Worm (Caenorhabditis elegans) whole organism, young adult: Measurements from ENCODE around the gene mec-17.

Experiments
- B0019.2 ChIP-seq: fragments of 200-800 bp; sonication (Bioruptor generic); conservative IDR thresholded peaks from 2 replicates; pipeline ENCODE4 v1.3.6; 2022; ENCODE audit warnings: missing genetic modification reagents, missing genetic modification characterization, missing compliant biosample characterization
- B0261.1 ChIP-seq: sonication (generic microtip); optimal IDR thresholded peaks from 2 replicates; lab custom pipeline; 2016; ENCODE audit warnings: mild to moderate bottlenecking, missing genetic modification characterization, moderate library complexity, missing compliant biosample characterization
- C06A6.2 ChIP-seq: fragments of 200-800 bp; sonication (Bioruptor generic); conservative IDR thresholded peaks from 2 replicates; pipeline ENCODE4 v1.3.6; 2022; ENCODE audit warnings: missing genetic modification characterization, missing compliant biosample characterization
- D2030.7 ChIP-seq: fragments of 200-800 bp; sonication (Bioruptor generic); IDR thresholded peaks from 2 replicates; pipeline ENCODE4 v1.3.6; 2022; ENCODE audit warnings: missing genetic modification reagents, missing genetic modification characterization, missing compliant biosample characterization
- F49E8.2 ChIP-seq: sonication (generic microtip); optimal IDR thresholded peaks from 3 replicates; lab custom pipeline; 2017; ENCODE audit warnings: missing genetic modification characterization, mild to moderate bottlenecking, missing compliant biosample characterization, antibody characterized with exemption, moderate library complexity; ENCODE audit not compliant: insufficient read depth
- F52B5.7 ChIP-seq: sonication (generic microtip); optimal IDR thresholded peaks from 2 replicates; lab custom pipeline; 2016; ENCODE audit warnings: mild to moderate bottlenecking, missing genetic modification characterization, missing compliant biosample characterization
- K11D2.4 ChIP-seq: fragments of 200-800 bp; sonication (Bioruptor generic); IDR thresholded peaks from 2 replicates; pipeline ENCODE4 v1.3.6; 2022; ENCODE audit warnings: missing genetic modification reagents, missing genetic modification characterization, missing compliant biosample characterization
- Y53F4B.3 ChIP-seq: fragments of 200-800 bp; sonication (Bioruptor generic); IDR thresholded peaks from 2 replicates; pipeline ENCODE4 v1.3.6; 2022; ENCODE audit warnings: missing genetic modification reagents, missing genetic modification characterization, missing compliant biosample characterization
- Y53G8AR.9 ChIP-seq: fragments of 200-800 bp; sonication (Bioruptor generic); conservative IDR thresholded peaks from 2 replicates; pipeline ENCODE4 v1.3.6; 2022; ENCODE audit warnings: missing genetic modification reagents, missing genetic modification characterization, missing compliant biosample characterization
- atf-7 ChIP-seq: sonication (generic microtip); optimal IDR thresholded peaks from 2 replicates; lab custom pipeline; 2017; ENCODE audit warnings: mild to moderate bottlenecking, missing genetic modification characterization, missing compliant biosample characterization
- attf-6 ChIP-seq: fragments of 200-800 bp; sonication (Bioruptor generic); IDR thresholded peaks from 2 replicates; pipeline ENCODE4 v1.3.6; 2022; ENCODE audit warnings: missing genetic modification reagents, missing genetic modification characterization, missing compliant biosample characterization
- ceh-91 ChIP-seq: fragments of 200-800 bp; sonication (Bioruptor generic); IDR thresholded peaks from 2 replicates; pipeline ENCODE4 v1.3.6; 2022; ENCODE audit warnings: missing genetic modification reagents, missing genetic modification characterization, missing compliant biosample characterization
- dox-1 ChIP-seq: fragments of 200-800 bp; sonication (Bioruptor generic); IDR thresholded peaks from 2 replicates; pipeline ENCODE4 v1.3.6; 2022; ENCODE audit warnings: missing genetic modification reagents, missing genetic modification characterization, missing compliant biosample characterization
- egrh-3 ChIP-seq: fragments of 200-800 bp; sonication (Bioruptor generic); IDR thresholded peaks from 2 replicates; pipeline ENCODE4 v1.3.6; 2022; ENCODE audit warnings: missing genetic modification reagents, missing genetic modification characterization, missing compliant biosample characterization
- gei-17 ChIP-seq: fragments of 200-800 bp; sonication (Bioruptor generic); optimal IDR thresholded peaks from 2 replicates; lab custom pipeline; 2018; ENCODE audit warnings: mild to moderate bottlenecking, missing genetic modification characterization, missing compliant biosample characterization
- hmg-20 ChIP-seq: fragments of 200-800 bp; sonication (Bioruptor generic); IDR thresholded peaks from 2 replicates; pipeline ENCODE4 v1.3.6; 2022; ENCODE audit warnings: missing genetic modification reagents, missing genetic modification characterization, missing compliant biosample characterization
- let-526 ChIP-seq: fragments of 200-800 bp; sonication (Bioruptor generic); IDR thresholded peaks from 2 replicates; pipeline ENCODE4 v1.3.6; 2022; ENCODE audit warnings: missing genetic modification reagents, missing genetic modification characterization, missing compliant biosample characterization
- let-607 ChIP-seq, 2 experiments: fragments of 200-800 bp in 1 of 2; sonication (Bioruptor generic) in 1 of 2; sonication (generic microtip) in 1 of 2; optimal IDR thresholded peaks; 2 replicates each; lab custom pipeline; 2016 to 2018; ENCODE audit warnings: mild to moderate bottlenecking in 2 of 2, missing compliant biosample characterization in 2 of 2, missing genetic modification characterization in 2 of 2, moderate library complexity in 2 of 2, missing genotype in 1 of 2
- lin-35 ChIP-seq, 3 experiments: fragments of 150-350 bp in 2 of 3; sonication (generic microtip) in 1 of 3; optimal IDR thresholded peaks; 2 replicates each; lab custom pipeline; 2014 to 2018; ENCODE audit warnings: missing biosample characterization in 3 of 3, missing genetic modification characterization in 3 of 3, missing genetic modification reagents in 3 of 3
- lin-40 ChIP-seq: sonication (generic microtip); optimal IDR thresholded peaks from 2 replicates; lab custom pipeline; 2016; ENCODE audit warnings: missing genetic modification characterization, mild to moderate bottlenecking, missing compliant biosample characterization, missing genotype, missing genetic modification reagents
- lsy-27 ChIP-seq: sonication (generic microtip); optimal IDR thresholded peaks from 2 replicates; lab custom pipeline; 2017; ENCODE audit warnings: missing genetic modification characterization, mild to moderate bottlenecking, missing compliant biosample characterization, antibody characterized with exemption, missing genotype, borderline replicate concordance; ENCODE audit not compliant: insufficient read depth
- madf-10 ChIP-seq: sonication (generic microtip); optimal IDR thresholded peaks from 2 replicates; lab custom pipeline; 2016; ENCODE audit warnings: mild to moderate bottlenecking, missing genetic modification characterization, missing compliant biosample characterization
- madf-6 ChIP-seq: fragments of 200-800 bp; sonication (Bioruptor generic); IDR thresholded peaks from 2 replicates; pipeline ENCODE4 v1.3.6; 2022; ENCODE audit warnings: missing genetic modification reagents, missing genetic modification characterization, missing compliant biosample characterization
- nhr-179 ChIP-seq: sonication (generic microtip); optimal IDR thresholded peaks from 2 replicates; lab custom pipeline; 2016; ENCODE audit warnings: mild to moderate bottlenecking, missing genetic modification characterization, missing compliant biosample characterization
- nhr-80 ChIP-seq: sonication (generic microtip); optimal IDR thresholded peaks from 2 replicates; lab custom pipeline; 2016; ENCODE audit warnings: missing genetic modification characterization, missing compliant biosample characterization
- nhr-90 ChIP-seq: sonication (generic microtip); optimal IDR thresholded peaks from 2 replicates; lab custom pipeline; 2016; ENCODE audit warnings: missing genotype, mild to moderate bottlenecking, missing genetic modification characterization, missing compliant biosample characterization
- rpc-1 ChIP-seq, 2 experiments: fragments of 150-350 bp in 1 of 2; sonication (generic microtip) in 1 of 2; optimal IDR thresholded peaks; 2 replicates each; lab custom pipeline; 2014 to 2018; ENCODE audit warnings: missing biosample characterization in 1 of 2, missing genetic modification characterization in 1 of 2, missing genetic modification reagents in 1 of 2, missing genotype in 1 of 2
- snpc-4 ChIP-seq, 5 experiments: fragments of 150-350 bp in 1 of 5; sonication (generic microtip) in 4 of 5; optimal IDR thresholded peaks; 2 replicates each; lab custom pipeline; 2014 to 2018; ENCODE audit warnings: missing genetic modification characterization in 5 of 5, missing biosample characterization in 3 of 5, antibody characterized with exemption in 2 of 5, mild to moderate bottlenecking in 2 of 5, missing compliant biosample characterization in 2 of 5, missing genotype in 2 of 5, moderate library complexity in 2 of 5, missing genetic modification reagents in 1 of 5
- somi-1 ChIP-seq: fragments of 200-800 bp; sonication (Bioruptor generic); optimal IDR thresholded peaks from 2 replicates; lab custom pipeline; 2018; ENCODE audit warnings: mild to moderate bottlenecking, missing genetic modification characterization, missing compliant biosample characterization
- tbp1 ChIP-seq: fragments of 200-800 bp; sonication (Bioruptor generic); optimal IDR thresholded peaks from 2 replicates; lab custom pipeline; 2018; ENCODE audit warnings: mild to moderate bottlenecking, missing genetic modification characterization, missing compliant biosample characterization
- tbx-9 ChIP-seq: sonication (generic microtip); optimal IDR thresholded peaks from 2 replicates; lab custom pipeline; 2016; ENCODE audit warnings: borderline replicate concordance, missing genetic modification characterization, inconsistent platforms, missing compliant biosample characterization
- zfh-2 ChIP-seq: fragments of 200-800 bp; sonication (Bioruptor generic); conservative IDR thresholded peaks from 2 replicates; pipeline ENCODE4 v1.3.6; 2022; ENCODE audit warnings: missing genetic modification reagents, missing genetic modification characterization, missing compliant biosample characterization
- ztf-26 ChIP-seq: sonication (generic microtip); optimal IDR thresholded peaks from 2 replicates; lab custom pipeline; 2017; ENCODE audit warnings: missing genetic modification characterization, missing compliant biosample characterization
- ztf-28 ChIP-seq: fragments of 200-800 bp; sonication (Bioruptor generic); IDR thresholded peaks from 2 replicates; pipeline ENCODE4 v1.3.6; 2022; ENCODE audit warnings: missing genetic modification reagents, missing genetic modification characterization, missing compliant biosample characterization

Gene mec-17

DNA sequence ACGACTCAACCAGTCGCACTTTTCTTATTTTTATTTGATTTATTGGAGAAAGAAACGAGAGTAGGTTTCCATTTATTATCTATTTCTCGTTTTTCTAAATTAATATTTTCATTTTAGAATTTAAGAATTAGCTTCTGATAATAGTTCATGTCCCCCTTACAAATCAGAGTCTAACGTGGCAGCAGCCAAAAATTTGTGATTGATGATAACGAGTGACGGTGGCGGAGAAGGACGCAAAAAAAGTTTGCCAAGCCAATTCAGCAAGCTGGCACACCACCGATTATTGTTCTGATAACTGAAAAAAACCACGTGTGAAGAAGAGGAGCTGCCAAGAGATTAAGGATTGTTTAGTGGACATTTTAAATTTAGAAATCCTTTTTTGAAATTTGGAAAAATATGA lies 43.1 kb upstream of the mec-17 start:
- TF ChIP-seq D2030.7 (GFP tag; lab: Robert Waterston, UW): no peak
- TF ChIP-seq B0261.1: no peak
- TF ChIP-seq F49E8.2 (tag; lab: Kevin White, UChicago): no peak
- no peak for TF ChIP-seq ztf-26 (tag; lab: Kevin White, UChicago)
- peak in 1 of 2 experiments; percentile 19 for TF ChIP-seq let-607 (tag; optimal IDR thresholded peaks at IDR 0.05; lab: Kevin White, UChicago)
- TF ChIP-seq nhr-80: peak; percentile 94
- no peak for TF ChIP-seq C06A6.2
- no peak for TF ChIP-seq lin-35 (GFP tag; optimal IDR thresholded peaks at IDR 0.05; lab: Kevin White, UChicago)
- TF ChIP-seq, all 124 proteins: peak for 2

- TF ChIP-seq atf-7 (tag; lab: Kevin White, UChicago): no peak
- TF ChIP-seq let-526: no peak
- TF ChIP-seq zfh-2 (GFP tag; lab: Robert Waterston, UW): no peak
These were observed 42.4 kb upstream of the mec-17 start, which contains the start of gene nhr-31 for ce11 chrIV:8029413-8029812. nhr-31 (minus strand) TSS chrIV:8029513.

DNA sequence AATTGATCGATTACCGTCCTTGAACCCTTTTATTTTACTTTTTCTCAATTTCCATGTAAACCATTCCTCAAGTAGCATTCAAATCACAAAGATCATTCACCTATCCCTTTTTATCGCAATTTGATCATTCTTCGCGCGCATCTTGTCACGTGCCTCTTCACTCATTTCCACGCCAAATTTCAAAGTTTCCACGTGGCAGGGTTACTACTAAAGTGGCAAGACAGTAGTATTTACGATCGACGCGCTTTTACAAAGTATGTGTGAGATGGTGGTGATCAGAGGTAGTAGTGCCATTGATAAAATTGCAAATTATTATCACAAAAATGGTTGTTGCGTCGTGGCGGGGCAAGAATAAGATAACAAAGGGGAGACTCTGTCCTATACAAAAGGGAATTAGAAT lies 41.4 kb upstream of the mec-17 start:
- TF ChIP-seq K11D2.4 (GFP tag; lab: Robert Waterston, UW) (0 out of 2 replicates have a peak, but pooled peaks have one; percentile 16), gei-17 (GFP tag; lab: Kevin White, UChicago) (no peak), B0019.2 (GFP tag; lab: Robert Waterston, UW) (no peak), tbx-9 (tag; lab: Kevin White, UChicago) (no peak), madf-6 (GFP tag; lab: Robert Waterston, UW) (no peak), ztf-26 (tag; lab: Kevin White, UChicago) (peak; percentile 84), nhr-90 (no peak), somi-1 (GFP tag; lab: Kevin White, UChicago) (peak; percentile 86), lin-40 (tag; lab: Kevin White, UChicago) (peak; percentile 63), nhr-179 (tag; lab: Kevin White, UChicago) (no peak), Y53F4B.3 (GFP tag; lab: Robert Waterston, UW) (no peak), snpc-4 (GFP tag; optimal IDR thresholded peaks at IDR 0.05; lab: Kevin White, UChicago) (no peak), snpc-4 (tag; optimal IDR thresholded peaks at IDR 0.05; lab: Kevin White, UChicago) (no peak), ceh-91 (no peak), nhr-80 (peak; percentile 71), lsy-27 (no peak)

DNA sequence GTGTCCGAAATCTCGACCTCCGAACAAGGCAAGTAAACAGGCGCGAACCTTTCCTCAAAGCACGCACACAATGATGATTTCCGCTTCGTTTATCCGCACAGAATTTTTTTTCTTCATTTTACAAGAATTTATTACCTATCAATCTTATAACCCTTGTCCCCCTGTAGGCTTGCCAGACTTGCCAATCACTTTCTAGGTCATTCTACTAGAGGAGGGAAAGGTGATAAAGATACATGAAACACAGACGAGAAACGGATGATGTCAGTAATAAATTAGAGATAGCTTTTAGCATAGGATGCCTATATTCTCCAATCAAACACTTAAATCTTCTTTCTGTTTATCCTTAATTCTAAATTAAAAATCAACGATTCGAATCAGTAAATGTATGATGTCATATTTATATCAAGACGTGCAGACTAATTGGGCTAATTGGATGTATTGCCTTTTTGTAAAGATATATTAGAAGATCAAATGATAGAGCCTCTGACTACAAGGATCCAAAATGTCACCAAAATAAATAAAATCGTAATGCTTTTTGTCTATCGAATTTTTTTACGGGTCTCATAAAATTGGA lies 40.4 kb upstream of the mec-17 start:
- TF ChIP-seq attf-6 (GFP tag; lab: Robert Waterston, UW): no peak
- TF ChIP-seq Y53G8AR.9 (GFP tag; lab: Robert Waterston, UW): no peak
- TF ChIP-seq dox-1: no peak

- TF ChIP-seq lin-40 (tag; lab: Kevin White, UChicago) (peak; percentile 17), rpc-1 (optimal IDR thresholded peaks at IDR 0.05; lab: Kevin White, UChicago) (no peak), rpc-1 (tag; optimal IDR thresholded peaks at IDR 0.05; lab: Kevin White, UChicago) (no peak), let-607 (tag; optimal IDR thresholded peaks at IDR 0.05; lab: Kevin White, UChicago) (peak; percentile 63 to 89), tbp1 (GFP tag; lab: Kevin White, UChicago) (no peak), Y53F4B.3 (GFP tag; lab: Robert Waterston, UW) (no peak), ztf-28 (GFP tag; lab: Robert Waterston, UW) (no peak), egrh-3 (GFP tag; lab: Robert Waterston, UW) (no peak), atf-7 (tag; lab: Kevin White, UChicago) (peak; percentile 21), hmg-20 (GFP tag; lab: Robert Waterston, UW) (no peak), madf-10 (tag; lab: Kevin White, UChicago) (no peak), F52B5.7 (tag; lab: Kevin White, UChicago) (no peak), nhr-80 (peak; percentile 80)
These were observed 39.4 kb upstream of the mec-17 start for ce11 chrIV:8026361-8026760.
